Worm (Caenorhabditis elegans): ENCODE data around the gene sra-10.

sra-10 gene

ce11 chrII:10868670-10869246 is 26.1 kb downstream of the sra-10 start, which contains the start of the genes gmps-1 and cap-2 (continued):
- TF ChIP-seq unc-3 (GFP tag; conservative IDR thresholded peaks at IDR 0.05) (peak; percentile 53; the same call in 1 of the 2 replicates), unc-3 (tag; optimal IDR thresholded peaks at IDR 0.05) (no peak), tbx-2 (tag; optimal IDR thresholded peaks at IDR 0.05) (peak; percentile 80), ceh-31 (tag; optimal IDR thresholded peaks at IDR 0.05) (peak; percentile 78), ceh-18 (tag; optimal IDR thresholded peaks at IDR 0.05) (peak; percentile 76), lin-11 (tag; optimal IDR thresholded peaks at IDR 0.05) (peak; percentile 6), elt-2 (tag; optimal IDR thresholded peaks at IDR 0.05) (peak; percentile 63), ztf-16 (tag; optimal IDR thresholded peaks at IDR 0.05) (peak; percentile 11), sox-2 (GFP tag; IDR thresholded peaks at IDR 0.05) (no peak; the same call in 1 of the 2 replicates), ets-4 (tag; optimal IDR thresholded peaks at IDR 0.05) (peak; percentile 22), rnt-1 (tag; optimal IDR thresholded peaks at IDR 0.05) (peak; percentile 29), ceh-2 (tag; optimal IDR thresholded peaks at IDR 0.05) (peak; percentile 2), mec-3 (tag; optimal IDR thresholded peaks at IDR 0.05; ENCODE audit: borderline replicate concordance) (no peak), pat-9 (tag; optimal IDR thresholded peaks at IDR 0.05) (peak; percentile 9), elt-4 (tag; optimal IDR thresholded peaks at IDR 0.05) (no peak)

ce11 chrII:10867219-10867618 is 27.7 kb downstream of the sra-10 start:
- TF ChIP-seq ceh-18 (tag; optimal IDR thresholded peaks at IDR 0.05) (peak; percentile 59), Y22D7AL.16 (tag; optimal IDR thresholded peaks at IDR 0.05) (no peak)

- TF ChIP-seq nfya-1 (tag; optimal IDR thresholded peaks at IDR 0.05), result peak; percentile 2
- TF ChIP-seq T23F11.4 (GFP tag; optimal IDR thresholded peaks at IDR 0.05), result no peak
- no peak for TF ChIP-seq unc-55 (GFP tag; optimal IDR thresholded peaks at IDR 0.05)
- no peak for TF ChIP-seq fax-1 (tag; optimal IDR thresholded peaks at IDR 0.05)
- TF ChIP-seq ahr-1 (tag; optimal IDR thresholded peaks at IDR 0.05), result no peak
Measured at ce11 chrII:10862749-10863656, 31.9 kb downstream of the sra-10 start.

ce11 chrII:10861723-10862486 is 33.0 kb downstream of the sra-10 start:
- no peak for TF ChIP-seq C08G9.2 (tag; optimal IDR thresholded peaks at IDR 0.05)
- no peak for TF ChIP-seq hlh-6 (tag; optimal IDR thresholded peaks at IDR 0.05)
- TF ChIP-seq elt-2 (tag; optimal IDR thresholded peaks at IDR 0.05), result peak; percentile 60
- TF ChIP-seq ref-2 (tag; optimal IDR thresholded peaks at IDR 0.05), result no peak

ce11 chrII:10861305-10861704 is 33.6 kb downstream of the sra-10 start:
- TF ChIP-seq nhr-232 (tag; optimal IDR thresholded peaks at IDR 0.05) (no peak), ceh-19 (GFP tag; optimal IDR thresholded peaks at IDR 0.05) (no peak), odd-2 (tag; optimal IDR thresholded peaks at IDR 0.05) (no peak), pax-1 (tag; optimal IDR thresholded peaks at IDR 0.05) (no peak), nfya-1 (tag; optimal IDR thresholded peaks at IDR 0.05) (peak; percentile 98), pat-9 (tag; optimal IDR thresholded peaks at IDR 0.05) (no peak)

- TF ChIP-seq nhr-232 (tag; optimal IDR thresholded peaks at IDR 0.05) (no peak), elt-2 (tag; optimal IDR thresholded peaks at IDR 0.05) (peak; percentile 15)
Measured at ce11 chrII:10860840-10861239, 34.1 kb downstream of the sra-10 start, which contains the start of gene M106.3. Gene M106.3 (minus strand): TSS chrII:10860909.
